Worm (Caenorhabditis elegans) whole organism, late embryonic: ENCODE measurements around the gene sri-18.

Experiments used
- C08G9.2 ChIP-seq: sonication (generic microtip); optimal IDR thresholded peaks from 2 replicates; lab custom pipeline; 2016; ENCODE audit warnings: mild to moderate bottlenecking, missing genetic modification characterization, moderate library complexity, missing compliant biosample characterization
- C38D4.7 ChIP-seq: fragments of 200-800 bp; sonication (Bioruptor generic); optimal IDR thresholded peaks from 2 replicates; lab custom pipeline; 2018; ENCODE audit warnings: mild to moderate bottlenecking, missing genetic modification characterization, moderate library complexity, missing compliant biosample characterization
- K09A11.1 ChIP-seq: sonication (generic microtip); optimal IDR thresholded peaks from 2 replicates; lab custom pipeline; 2017; ENCODE audit warnings: antibody characterized with exemption, mild to moderate bottlenecking, missing genetic modification characterization, missing compliant biosample characterization; ENCODE audit not compliant: insufficient read depth
- T23F11.4 ChIP-seq: fragments of 200-800 bp; sonication (Bioruptor generic); optimal IDR thresholded peaks from 2 replicates; lab custom pipeline; 2018; ENCODE audit warnings: mild to moderate bottlenecking, missing genetic modification characterization, missing compliant biosample characterization
- Y22D7AL.16 ChIP-seq: sonication (generic microtip); optimal IDR thresholded peaks from 2 replicates; lab custom pipeline; 2016; ENCODE audit warnings: missing genetic modification characterization, missing compliant biosample characterization
- ama-1 ChIP-seq: fragments of 150-350 bp; optimal IDR thresholded peaks from 2 replicates; lab custom pipeline; 2014
- ceh-14 ChIP-seq: sonication (generic microtip); optimal IDR thresholded peaks from 2 replicates; lab custom pipeline; 2016; ENCODE audit warnings: missing genotype, missing genetic modification characterization, missing compliant biosample characterization
- ceh-18 ChIP-seq: sonication (generic microtip); optimal IDR thresholded peaks from 2 replicates; lab custom pipeline; 2016; ENCODE audit warnings: missing genetic modification characterization, missing compliant biosample characterization
- ceh-19 ChIP-seq: fragments of 200-800 bp; sonication (Bioruptor generic); optimal IDR thresholded peaks from 2 replicates; lab custom pipeline; 2018; ENCODE audit warnings: mild to moderate bottlenecking, missing genetic modification characterization, missing compliant biosample characterization
- ceh-30 ChIP-seq: fragments of 150-350 bp; optimal IDR thresholded peaks from 2 replicates; lab custom pipeline; 2014; ENCODE audit warnings: missing biosample characterization, missing genetic modification characterization
- ceh-31 ChIP-seq: sonication (generic microtip); optimal IDR thresholded peaks from 2 replicates; lab custom pipeline; 2016; ENCODE audit warnings: missing genetic modification characterization, missing compliant biosample characterization
- ceh-34 ChIP-seq: sonication (generic microtip); optimal IDR thresholded peaks from 2 replicates; lab custom pipeline; 2016; ENCODE audit warnings: mild to moderate bottlenecking, missing genetic modification characterization, missing compliant biosample characterization
- ceh-45 ChIP-seq: fragments of 200-800 bp; sonication (Bioruptor generic); IDR thresholded peaks from 2 replicates; pipeline ENCODE4 v1.3.6; 2022; ENCODE audit warnings: missing genetic modification reagents, missing genetic modification characterization, missing compliant biosample characterization
- ceh-48 ChIP-seq: sonication (generic microtip); optimal IDR thresholded peaks from 2 replicates; lab custom pipeline; 2016; ENCODE audit warnings: missing genetic modification characterization, inconsistent platforms, missing compliant biosample characterization
- dmd-4 ChIP-seq: sonication (generic microtip); optimal IDR thresholded peaks from 2 replicates; lab custom pipeline; 2016; ENCODE audit warnings: borderline replicate concordance, missing genetic modification characterization, missing compliant biosample characterization
- dve-1 ChIP-seq: sonication (generic microtip); optimal IDR thresholded peaks from 2 replicates; lab custom pipeline; 2017; ENCODE audit warnings: antibody characterized with exemption, mild to moderate bottlenecking, missing genetic modification characterization, missing compliant biosample characterization
- elt-2 ChIP-seq: sonication (generic microtip); optimal IDR thresholded peaks from 2 replicates; lab custom pipeline; 2016; ENCODE audit warnings: missing genetic modification reagents, missing genetic modification characterization, missing compliant biosample characterization
- elt-4 ChIP-seq: sonication (generic microtip); optimal IDR thresholded peaks from 2 replicates; lab custom pipeline; 2016; ENCODE audit warnings: missing genetic modification characterization, missing compliant biosample characterization
- eyg-1 ChIP-seq: sonication (generic microtip); optimal IDR thresholded peaks from 2 replicates; lab custom pipeline; 2016; ENCODE audit warnings: missing genotype, missing genetic modification characterization, missing compliant biosample characterization
- fkh-6 ChIP-seq: sonication (generic microtip); optimal IDR thresholded peaks from 2 replicates; lab custom pipeline; 2016; ENCODE audit warnings: missing genetic modification characterization, missing compliant biosample characterization
- hlh-15 ChIP-seq: sonication (generic microtip); optimal IDR thresholded peaks from 2 replicates; lab custom pipeline; 2016; ENCODE audit warnings: missing genetic modification characterization, missing compliant biosample characterization
- hlh-30 ChIP-seq: sonication (generic microtip); optimal IDR thresholded peaks from 2 replicates; lab custom pipeline; 2017; ENCODE audit warnings: antibody characterized with exemption, missing genetic modification characterization, missing compliant biosample characterization; ENCODE audit not compliant: insufficient read depth
- hlh-6 ChIP-seq: sonication (generic microtip); optimal IDR thresholded peaks from 2 replicates; lab custom pipeline; 2016; ENCODE audit warnings: missing genotype, missing genetic modification characterization, missing compliant biosample characterization
- lin-11 ChIP-seq: fragments of 200-800 bp; sonication (Bioruptor generic); optimal IDR thresholded peaks from 2 replicates; lab custom pipeline; 2018; ENCODE audit warnings: mild to moderate bottlenecking, missing genetic modification characterization, missing compliant biosample characterization
- nfya-1 ChIP-seq: sonication (generic microtip); optimal IDR thresholded peaks from 2 replicates; lab custom pipeline; 2017; ENCODE audit warnings: missing genetic modification characterization, mild to moderate bottlenecking, missing compliant biosample characterization, antibody characterized with exemption, moderate library complexity
- nhr-232 ChIP-seq: sonication (generic microtip); optimal IDR thresholded peaks from 2 replicates; lab custom pipeline; 2016; ENCODE audit warnings: missing genetic modification characterization, missing compliant biosample characterization
- pag-3 ChIP-seq: sonication (generic microtip); optimal IDR thresholded peaks from 2 replicates; lab custom pipeline; 2016; ENCODE audit warnings: missing compliant biosample characterization, missing genetic modification characterization, borderline replicate concordance
- pax-1 ChIP-seq: fragments of 150-350 bp; optimal IDR thresholded peaks from 2 replicates; lab custom pipeline; 2014; ENCODE audit warnings: missing biosample characterization, missing genetic modification characterization
- pha-2 ChIP-seq: sonication (generic microtip); optimal IDR thresholded peaks from 2 replicates; lab custom pipeline; 2017; ENCODE audit warnings: mild to moderate bottlenecking, missing genetic modification characterization, missing compliant biosample characterization
- pha-4 ChIP-seq: fragments of 150-350 bp; optimal IDR thresholded peaks from 2 replicates; lab custom pipeline; 2018; ENCODE audit warnings: missing biosample characterization, missing genetic modification reagents, missing genetic modification characterization
- pqm-1 ChIP-seq: sonication (generic microtip); optimal IDR thresholded peaks from 2 replicates; lab custom pipeline; 2016; ENCODE audit warnings: missing genetic modification characterization, missing compliant biosample characterization
- pros-1 ChIP-seq: fragments of 150-350 bp; optimal IDR thresholded peaks from 2 replicates; lab custom pipeline; 2014; ENCODE audit warnings: missing biosample characterization, missing genetic modification reagents, missing genetic modification characterization
- ref-2 ChIP-seq: sonication (generic microtip); optimal IDR thresholded peaks from 2 replicates; lab custom pipeline; 2016; ENCODE audit warnings: missing genetic modification characterization, missing compliant biosample characterization
- rnt-1 ChIP-seq: sonication (generic microtip); optimal IDR thresholded peaks from 2 replicates; lab custom pipeline; 2016; ENCODE audit warnings: missing genetic modification characterization, missing compliant biosample characterization
- sdc-2 ChIP-seq: sonication (generic microtip); optimal IDR thresholded peaks from 2 replicates; lab custom pipeline; 2016; ENCODE audit warnings: missing genotype, missing genetic modification characterization, missing compliant biosample characterization
- sox-2 ChIP-seq: fragments of 200-800 bp; sonication (Bioruptor generic); IDR thresholded peaks from 2 replicates; pipeline ENCODE4 v1.3.6; 2022; ENCODE audit warnings: missing genetic modification reagents, missing genetic modification characterization, missing compliant biosample characterization
- tbx-2 ChIP-seq: sonication (generic microtip); optimal IDR thresholded peaks from 2 replicates; lab custom pipeline; 2016; ENCODE audit warnings: missing genetic modification characterization, missing compliant biosample characterization
- tbx-7 ChIP-seq: sonication (generic microtip); optimal IDR thresholded peaks from 2 replicates; lab custom pipeline; 2016; ENCODE audit warnings: missing genotype, missing genetic modification characterization, missing compliant biosample characterization
- ttx-3 ChIP-seq: sonication (generic microtip); optimal IDR thresholded peaks from 2 replicates; lab custom pipeline; 2016; ENCODE audit warnings: missing genetic modification reagents, missing genetic modification characterization, missing compliant biosample characterization
- unc-3 ChIP-seq, 2 experiments: fragments of 200-800 bp in 1 of 2; sonication (Bioruptor generic) in 1 of 2; sonication (generic microtip) in 1 of 2; conservative IDR thresholded peaks in 1 of 2; optimal IDR thresholded peaks in 1 of 2; 2 replicates each; pipeline versions ENCODE4 v1.3.6 to Lab custom; 2016 to 2022; ENCODE audit warnings: missing compliant biosample characterization in 2 of 2, missing genetic modification characterization in 2 of 2, missing genetic modification reagents in 1 of 2
- unc-42 ChIP-seq: sonication (generic microtip); optimal IDR thresholded peaks from 2 replicates; lab custom pipeline; 2016; ENCODE audit warnings: missing genotype, missing genetic modification characterization, missing compliant biosample characterization
- unc-55 ChIP-seq: sonication (generic microtip); optimal IDR thresholded peaks from 2 replicates; lab custom pipeline; 2017; ENCODE audit warnings: missing biosample characterization, missing genetic modification reagents, missing genetic modification characterization
- zip-5 ChIP-seq: sonication (generic microtip); optimal IDR thresholded peaks from 2 replicates; lab custom pipeline; 2016; ENCODE audit warnings: missing genetic modification characterization, missing compliant biosample characterization

The sri-18 gene

ce11 chrV:10222007-10222406 lies 38.4 kb downstream of the sri-18 start, which contains the start of gene C12D8.20:
TSS of gene C12D8.20 (plus strand) at chrV:10222307.
- TF ChIP-seq ceh-30 (tag; lab: Kevin White, UChicago) = no peak
- no peak for TF ChIP-seq nfya-1
- no peak for TF ChIP-seq unc-42 (tag; lab: Kevin White, UChicago)
- TF ChIP-seq dmd-4 = no peak
- TF ChIP-seq nhr-232 (tag; lab: Kevin White, UChicago) = no peak
- no peak for TF ChIP-seq lin-11 (tag; lab: Kevin White, UChicago)
- TF ChIP-seq ttx-3 (tag; lab: Kevin White, UChicago) = no peak
- TF ChIP-seq K09A11.1 = no peak
- TF ChIP-seq hlh-15 (tag; lab: Kevin White, UChicago) = no peak
- no peak for TF ChIP-seq ceh-19
- no peak for TF ChIP-seq sox-2
- no peak for TF ChIP-seq eyg-1 (tag; lab: Kevin White, UChicago)
- no peak for TF ChIP-seq T23F11.4 (GFP tag; lab: Kevin White, UChicago)
- TF ChIP-seq ceh-14 (tag; lab: Kevin White, UChicago) = no peak
- TF ChIP-seq tbx-2 (tag; lab: Kevin White, UChicago) = no peak
- TF ChIP-seq, all 69 proteins: peak for 0

ce11 chrV:10221317-10221716 lies 39.0 kb downstream of the sri-18 start, which contains the start of the genes fipr-5 and fipr-9:
TSS of gene fipr-5 (minus strand) at chrV:10221417.
TSS of gene fipr-9 (plus strand) at chrV:10221662.
- TF ChIP-seq ceh-48 = no peak
- TF ChIP-seq elt-2 (tag; lab: Kevin White, UChicago) = no peak
- no peak for TF ChIP-seq pag-3
- no peak for TF ChIP-seq ama-1 (lab: Kevin White, UChicago)
- TF ChIP-seq pha-2 (tag; lab: Kevin White, UChicago) = no peak

DNA sequence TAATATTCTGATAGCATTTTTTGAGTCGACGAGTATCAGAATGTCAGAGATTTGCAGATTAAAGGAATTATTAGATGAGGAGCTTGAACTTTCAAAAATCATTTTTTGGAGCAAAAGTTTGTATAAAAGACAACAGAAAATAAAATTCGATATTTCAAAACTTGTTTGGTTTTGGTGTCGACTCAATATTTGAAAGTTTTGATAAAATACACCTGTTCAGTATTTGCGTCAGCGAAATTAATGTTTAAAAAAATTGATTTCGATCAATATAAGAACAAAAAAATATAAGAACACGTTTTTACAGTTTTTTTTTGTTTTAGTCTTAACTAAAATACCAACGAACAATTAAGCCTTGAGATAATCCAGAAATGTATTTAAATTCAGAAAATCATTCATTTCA lies 39.8 kb downstream of the sri-18 start, which contains the start of gene C12D8.13:
Gene C12D8.13 (minus strand): TSS at position 101 of the 400 bp plus-strand sequence.
- TF ChIP-seq T23F11.4 (GFP tag; lab: Kevin White, UChicago) (no peak), pha-4 (tag; lab: Kevin White, UChicago) (no peak), pros-1 (tag; lab: Kevin White, UChicago) (no peak), hlh-6 (tag; lab: Kevin White, UChicago) (no peak), K09A11.1 (no peak), zip-5 (tag; lab: Kevin White, UChicago) (no peak), ceh-31 (tag; lab: Kevin White, UChicago) (no peak), unc-42 (tag; lab: Kevin White, UChicago) (no peak), ceh-34 (tag; lab: Kevin White, UChicago) (no peak), elt-4 (tag; lab: Kevin White, UChicago) (no peak), ceh-45 (GFP tag; lab: Robert Waterston, UW) (no peak), dve-1 (tag; lab: Kevin White, UChicago) (no peak), tbx-7 (no peak), ceh-14 (tag; lab: Kevin White, UChicago) (no peak)

DNA sequence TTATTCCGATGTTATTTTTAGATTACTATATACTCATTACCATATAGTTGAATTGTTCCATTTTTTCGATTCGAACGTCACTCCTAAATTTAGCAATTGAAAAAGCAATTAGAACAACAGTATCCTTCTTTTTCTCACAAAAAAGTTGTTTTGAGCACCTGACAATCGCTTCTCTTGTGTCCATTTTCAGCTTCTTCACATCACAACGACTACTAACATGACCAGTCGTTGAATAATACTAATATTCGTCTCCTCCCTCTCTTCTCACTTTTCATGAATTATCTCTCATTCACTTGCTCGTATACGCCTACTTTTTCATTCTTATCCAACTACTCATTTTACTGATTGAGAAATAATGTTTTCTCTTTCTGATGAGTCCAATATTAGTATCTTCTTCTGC lies 43.6 kb downstream of the sri-18 start, which contains the start of gene ZK856.14:
Gene ZK856.14 (plus strand): TSS at position 301 of the 400 bp plus-strand sequence.
- no peak for TF ChIP-seq hlh-15 (tag; lab: Kevin White, UChicago)
- TF ChIP-seq pax-1 (tag; lab: Kevin White, UChicago) = no peak
- no peak for TF ChIP-seq ceh-14 (tag; lab: Kevin White, UChicago)
- TF ChIP-seq ceh-19 = no peak
- no peak for TF ChIP-seq pqm-1
- no peak for TF ChIP-seq unc-3 (GFP tag; conservative IDR thresholded peaks at IDR 0.05; lab: Robert Waterston, UW)
- no peak for TF ChIP-seq unc-3 (tag; optimal IDR thresholded peaks at IDR 0.05; lab: Kevin White, UChicago)
- no peak for TF ChIP-seq ceh-18
- no peak for TF ChIP-seq fkh-6

DNA sequence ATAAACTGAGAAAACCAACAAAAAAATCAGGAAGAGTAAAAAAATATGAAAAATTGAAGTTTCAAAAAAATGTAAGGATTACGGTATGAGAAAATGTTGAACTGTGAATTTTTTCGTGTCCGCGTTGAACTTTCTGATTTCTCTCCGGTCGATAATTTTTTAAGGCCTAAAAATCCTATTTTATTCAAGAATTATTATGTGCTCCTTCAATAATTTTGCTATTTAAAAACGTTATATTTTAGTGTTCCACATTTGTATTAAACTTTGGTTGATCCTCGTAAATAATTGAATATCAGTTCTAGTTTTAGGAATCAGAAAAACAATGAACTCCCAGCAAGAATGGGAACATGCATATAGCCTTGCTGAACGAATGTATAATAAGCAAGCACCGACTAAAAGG lies 47.7 kb downstream of the sri-18 start, which contains the start of gene hpo-40:
Gene hpo-40 (plus strand): TSS at position 301 of the 400 bp plus-strand sequence.
- TF ChIP-seq hlh-30 (tag; lab: Kevin White, UChicago) (no peak), ceh-31 (tag; lab: Kevin White, UChicago) (no peak), unc-55 (GFP tag; lab: Kevin White, UChicago) (no peak), C38D4.7 (no peak), pag-3 (no peak), pqm-1 (no peak), rnt-1 (no peak), ref-2 (tag; lab: Kevin White, UChicago) (no peak), sdc-2 (tag; lab: Kevin White, UChicago) (no peak), ceh-14 (tag; lab: Kevin White, UChicago) (no peak), ceh-18 (no peak), elt-4 (tag; lab: Kevin White, UChicago) (no peak), Y22D7AL.16 (tag; lab: Kevin White, UChicago) (no peak), ceh-48 (no peak), nhr-232 (tag; lab: Kevin White, UChicago) (no peak), hlh-15 (tag; lab: Kevin White, UChicago) (no peak), C08G9.2 (no peak), dve-1 (tag; lab: Kevin White, UChicago) (no peak), nfya-1 (no peak)
